Fruit fly (Drosophila melanogaster) whole organism, embryonic: ENCODE data around the gene CG12538.

Experiments used
- Adf1 ChIP-seq: fragments of 200-800 bp; sonication (Bioruptor generic); IDR thresholded peaks from 2 replicates; pipeline ENCODE4 v1.3.6; 2022; ENCODE audit warnings: missing biosample characterization, missing genetic modification characterization
- Blimp-1 ChIP-seq: fragments of 200-800 bp; sonication (Bioruptor generic); optimal IDR thresholded peaks from 3 replicates; lab custom pipeline; 2018; ENCODE audit warnings: missing biosample characterization, missing genetic modification characterization, mild to moderate bottlenecking, moderate library complexity, missing genetic modification reagents
- CG10321 ChIP-seq: fragments of 200-800 bp; sonication (Bioruptor generic); IDR thresholded peaks from 2 replicates; pipeline ENCODE4 v1.3.6; 2022; ENCODE audit warnings: missing biosample characterization, missing genetic modification characterization
- CG11456 ChIP-seq: fragments of 200-800 bp; sonication (Bioruptor generic); IDR thresholded peaks from 3 replicates; pipeline ENCODE4 v1.3.6; 2022; ENCODE audit warnings: missing biosample characterization, missing genetic modification characterization
- CG12071 ChIP-seq: fragments of 200-800 bp; sonication (Bioruptor generic); optimal IDR thresholded peaks from 3 replicates; lab custom pipeline; 2018; ENCODE audit warnings: missing biosample characterization, mild to moderate bottlenecking, missing genetic modification characterization
- CG13123 ChIP-seq: fragments of 200-800 bp; sonication (Bioruptor generic); optimal IDR thresholded peaks from 2 replicates; lab custom pipeline; 2016; ENCODE audit warnings: missing biosample characterization, missing genetic modification characterization
- CG13424 ChIP-seq: fragments of 200-800 bp; sonication (Bioruptor generic); optimal IDR thresholded peaks from 2 replicates; lab custom pipeline; 2019; ENCODE audit warnings: missing biosample characterization, mild to moderate bottlenecking, missing genetic modification characterization, moderate library complexity
- CG15479 ChIP-seq: fragments of 200-800 bp; sonication (Bioruptor generic); optimal IDR thresholded peaks from 3 replicates; lab custom pipeline; 2019; ENCODE audit warnings: missing biosample characterization, mild to moderate bottlenecking, missing genetic modification characterization, moderate library complexity
- CG2875 ChIP-seq: fragments of 200-800 bp; sonication (Bioruptor generic); optimal IDR thresholded peaks from 2 replicates; lab custom pipeline; 2017; ENCODE audit warnings: missing biosample characterization, mild to moderate bottlenecking, missing genetic modification characterization, missing genetic modification reagents
- CG31224 ChIP-seq: fragments of 200-800 bp; sonication (Bioruptor generic); IDR thresholded peaks from 2 replicates; pipeline ENCODE4 v1.3.6; 2022; ENCODE audit warnings: missing biosample characterization, missing genetic modification characterization
- CG3407 ChIP-seq: fragments of 200-800 bp; sonication (Bioruptor generic); optimal IDR thresholded peaks from 2 replicates; lab custom pipeline; 2018; ENCODE audit warnings: missing biosample characterization, mild to moderate bottlenecking, missing genetic modification characterization
- CG6791 ChIP-seq: fragments of 200-800 bp; sonication (Bioruptor generic); IDR thresholded peaks from 3 replicates; pipeline ENCODE4 v1.3.6; 2022; ENCODE audit warnings: missing biosample characterization, missing genetic modification characterization; ENCODE audit not compliant: partially characterized antibody
- CG7357 ChIP-seq: fragments of 200-800 bp; sonication (Bioruptor generic); IDR thresholded peaks from 3 replicates; pipeline ENCODE4 v1.3.6; 2022; ENCODE audit warnings: missing biosample characterization, missing genetic modification characterization
- CG7372 ChIP-seq: fragments of 200-800 bp; sonication (Bioruptor generic); IDR thresholded peaks from 2 replicates; pipeline ENCODE4 v1.3.6; 2022; ENCODE audit warnings: missing biosample characterization, missing genetic modification characterization
- CG8944 ChIP-seq: fragments of 200-800 bp; sonication (Bioruptor generic); optimal IDR thresholded peaks from 3 replicates; lab custom pipeline; 2016; ENCODE audit warnings: missing biosample characterization, missing genetic modification characterization
- Camta ChIP-seq: fragments of 200-800 bp; sonication (Bioruptor generic); optimal IDR thresholded peaks from 2 replicates; lab custom pipeline; 2016; ENCODE audit warnings: missing biosample characterization, missing genetic modification characterization
- Chrac-16 ChIP-seq: fragments of 200-800 bp; sonication (Bioruptor generic); optimal IDR thresholded peaks from 3 replicates; lab custom pipeline; 2016; ENCODE audit warnings: missing biosample characterization, missing genetic modification characterization
- D19A ChIP-seq: fragments of 200-800 bp; optimal IDR thresholded peaks from 3 replicates; lab custom pipeline; 2019; ENCODE audit warnings: missing biosample characterization, mild to moderate bottlenecking, missing genetic modification characterization, moderate library complexity
- Dfd ChIP-seq, 2 experiments: fragments of >200 bp; optimal IDR thresholded peaks; 2 replicates each; lab custom pipeline; 2017; ENCODE audit warnings: missing biosample characterization in 2 of 2, missing genetic modification characterization in 2 of 2
- Doc3 ChIP-seq: fragments of 200-800 bp; sonication (Bioruptor generic); IDR thresholded peaks from 3 replicates; pipeline ENCODE4 v1.3.6; 2022; ENCODE audit warnings: missing biosample characterization, missing genetic modification characterization; ENCODE audit not compliant: partially characterized antibody
- Eip74EF ChIP-seq, 2 experiments: fragments of 200-800 bp in 1 of 2; fragments of >200 bp in 1 of 2; sonication (Bioruptor generic) in 1 of 2; optimal IDR thresholded peaks; 2 replicates each; lab custom pipeline; 2017 to 2019; ENCODE audit warnings: missing biosample characterization in 2 of 2, missing genetic modification characterization in 2 of 2, mild to moderate bottlenecking in 1 of 2, moderate library complexity in 1 of 2
- Elba2 ChIP-seq: fragments of 200-800 bp; sonication (Bioruptor generic); optimal IDR thresholded peaks from 3 replicates; lab custom pipeline; 2016; ENCODE audit warnings: missing biosample characterization, missing genetic modification characterization
- H2.0 ChIP-seq: fragments of 200-800 bp; sonication (Bioruptor generic); IDR thresholded peaks from 2 replicates; pipeline ENCODE4 v1.3.6; 2022; ENCODE audit warnings: missing biosample characterization, missing genetic modification characterization
- HmgD ChIP-seq: fragments of 200-800 bp; sonication (Bioruptor generic); optimal IDR thresholded peaks from 3 replicates; lab custom pipeline; 2016; ENCODE audit warnings: missing biosample characterization, missing genetic modification characterization
- Hr51 ChIP-seq, 2 experiments: fragments of 200-800 bp; sonication (Bioruptor generic); optimal IDR thresholded peaks; 2 replicates in 1 of 2; 3 replicates in 1 of 2; lab custom pipeline; 2016 to 2018; ENCODE audit warnings: missing biosample characterization in 2 of 2, missing genetic modification characterization in 2 of 2, mild to moderate bottlenecking in 1 of 2, moderate library complexity in 1 of 2
- Mad ChIP-seq: fragments of 200-800 bp; sonication (Bioruptor generic); optimal IDR thresholded peaks from 2 replicates; lab custom pipeline; 2016; ENCODE audit warnings: missing biosample characterization, missing genetic modification characterization
- Max ChIP-seq: fragments of 200-800 bp; sonication (Bioruptor generic); optimal IDR thresholded peaks from 2 replicates; lab custom pipeline; 2016; ENCODE audit warnings: missing biosample characterization, mild to moderate bottlenecking, missing genetic modification characterization
- Mes4 ChIP-seq: fragments of 200-800 bp; sonication (Bioruptor generic); optimal IDR thresholded peaks from 2 replicates; lab custom pipeline; 2016; ENCODE audit warnings: missing biosample characterization, missing genetic modification characterization
- Mrtf ChIP-seq: fragments of 200-800 bp; sonication (Bioruptor generic); IDR thresholded peaks from 3 replicates; pipeline ENCODE4 v1.3.6; 2022; ENCODE audit warnings: missing biosample characterization, missing genetic modification characterization
- Opbp ChIP-seq: fragments of 200-800 bp; sonication (Bioruptor generic); IDR thresholded peaks from 3 replicates; pipeline ENCODE4 v1.3.6; 2022; ENCODE audit warnings: missing biosample characterization, missing genetic modification characterization; ENCODE audit not compliant: partially characterized antibody
- Spps ChIP-seq: fragments of 200-800 bp; sonication (Bioruptor generic); optimal IDR thresholded peaks from 2 replicates; lab custom pipeline; 2018; ENCODE audit warnings: missing biosample characterization, mild to moderate bottlenecking, missing genetic modification characterization
- Tbp ChIP-seq: fragments of >200 bp; optimal IDR thresholded peaks from 2 replicates; lab custom pipeline; 2018; ENCODE audit warnings: missing biosample characterization, missing genetic modification characterization
- YL-1 ChIP-seq: fragments of 200-800 bp; sonication (Bioruptor generic); optimal IDR thresholded peaks from 3 replicates; lab custom pipeline; 2017; ENCODE audit warnings: missing biosample characterization, mild to moderate bottlenecking, missing genetic modification characterization
- az2 ChIP-seq: fragments of 200-800 bp; sonication (Bioruptor generic); optimal IDR thresholded peaks from 3 replicates; lab custom pipeline; 2016; ENCODE audit warnings: missing biosample characterization, missing genetic modification characterization
- cad ChIP-seq: fragments of >200 bp; optimal IDR thresholded peaks from 2 replicates; lab custom pipeline; 2017; ENCODE audit warnings: missing biosample characterization, missing genetic modification characterization
- crol ChIP-seq: fragments of 200-800 bp; sonication (Bioruptor generic); IDR thresholded peaks from 2 replicates; pipeline ENCODE4 v1.3.6; 2022; ENCODE audit warnings: missing biosample characterization, missing genetic modification characterization
- cwo ChIP-seq: fragments of 200-800 bp; sonication (Bioruptor generic); optimal IDR thresholded peaks from 3 replicates; lab custom pipeline; 2017; ENCODE audit warnings: missing biosample characterization, missing genetic modification characterization, mild to moderate bottlenecking, moderate library complexity, missing genetic modification reagents
- exex ChIP-seq: fragments of 200-800 bp; sonication (Bioruptor generic); optimal IDR thresholded peaks from 4 replicates; lab custom pipeline; 2018; ENCODE audit warnings: missing biosample characterization, mild to moderate bottlenecking, missing genetic modification characterization, moderate library complexity
- eyg ChIP-seq: fragments of 200-800 bp; sonication (Bioruptor generic); optimal IDR thresholded peaks from 3 replicates; lab custom pipeline; 2016; ENCODE audit warnings: missing biosample characterization, missing genetic modification characterization
- kay ChIP-seq: fragments of 200-800 bp; sonication (Bioruptor generic); optimal IDR thresholded peaks from 2 replicates; lab custom pipeline; 2016; ENCODE audit warnings: missing biosample characterization, missing genetic modification characterization
- lbe ChIP-seq: fragments of 200-800 bp; sonication (Bioruptor generic); optimal IDR thresholded peaks from 2 replicates; lab custom pipeline; 2016; ENCODE audit warnings: missing biosample characterization, mild to moderate bottlenecking, missing genetic modification characterization
- lmd ChIP-seq: fragments of 200-800 bp; sonication (Bioruptor generic); IDR thresholded peaks from 2 replicates; pipeline ENCODE4 v1.3.6; 2022; ENCODE audit warnings: missing biosample characterization, missing genetic modification characterization
- luna ChIP-seq: fragments of 200-800 bp; sonication (Bioruptor generic); optimal IDR thresholded peaks from 2 replicates; lab custom pipeline; 2016; ENCODE audit warnings: missing biosample characterization, missing genetic modification characterization
- oc ChIP-seq: fragments of 200-800 bp; sonication (Bioruptor generic); optimal IDR thresholded peaks from 2 replicates; lab custom pipeline; 2018; ENCODE audit warnings: missing biosample characterization, mild to moderate bottlenecking, missing genetic modification characterization, moderate library complexity
- prd ChIP-seq, 3 experiments: fragments of >200 bp in 2 of 3; fragments of 200-800 bp in 1 of 3; sonication (Bioruptor generic) in 1 of 3; optimal IDR thresholded peaks in 2 of 3; IDR thresholded peaks in 1 of 3; 2 replicates in 2 of 3; 3 replicates in 1 of 3; pipeline versions ENCODE4 v1.3.6 to Lab custom; 2017 to 2022; ENCODE audit warnings: missing biosample characterization in 1 of 3, missing genetic modification characterization in 1 of 3
- pros ChIP-seq: fragments of 200-800 bp; sonication (Bioruptor generic); optimal IDR thresholded peaks from 3 replicates; lab custom pipeline; 2019; ENCODE audit warnings: missing biosample characterization, mild to moderate bottlenecking, missing genetic modification characterization, moderate library complexity
- run ChIP-seq: fragments of 200-800 bp; sonication (Bioruptor generic); optimal IDR thresholded peaks from 3 replicates; lab custom pipeline; 2018; ENCODE audit warnings: missing biosample characterization, mild to moderate bottlenecking, missing genetic modification characterization
- sna ChIP-seq: fragments of 200-800 bp; sonication (Bioruptor generic); IDR thresholded peaks from 2 replicates; pipeline ENCODE4 v1.3.6; 2022; ENCODE audit warnings: missing biosample characterization, missing genetic modification characterization; ENCODE audit not compliant: partially characterized antibody
- tgo ChIP-seq: fragments of 200-800 bp; sonication (Bioruptor generic); IDR thresholded peaks from 3 replicates; pipeline ENCODE4 v1.3.6; 2022; ENCODE audit warnings: missing biosample characterization, missing genetic modification characterization
- trh ChIP-seq: fragments of 200-800 bp; sonication (Bioruptor generic); optimal IDR thresholded peaks from 2 replicates; lab custom pipeline; 2016; ENCODE audit warnings: missing biosample characterization, missing genetic modification characterization
- zen2 ChIP-seq: fragments of 200-800 bp; sonication (Bioruptor generic); IDR thresholded peaks from 3 replicates; pipeline ENCODE4 v1.3.6; 2022; ENCODE audit warnings: missing biosample characterization, missing genetic modification characterization; ENCODE audit not compliant: partially characterized antibody

CG12538 gene

dm6 chr3R:13549515-13549914, 26.2 kb upstream of the CG12538 start (continued):
- TF ChIP-seq Spps (no peak), Tbp (GFP tag; lab: Kevin White, UChicago) (no peak), Camta (peak; percentile 32), Max (GFP tag; lab: Kevin White, UChicago) (no peak), CG13123 (GFP tag; lab: Kevin White, UChicago) (no peak), pros (GFP tag; lab: Kevin White, UChicago) (no peak), Opbp (GFP tag; lab: Robert Waterston, UW) (no peak), zen2 (GFP tag; lab: Robert Waterston, UW) (no peak), crol (GFP tag; lab: Robert Waterston, UW) (no peak), prd (optimal IDR thresholded peaks at IDR 0.05; lab: Kevin White, UChicago) (no peak), prd (GFP tag; IDR thresholded peaks at IDR 0.05; lab: Robert Waterston, UW) (no peak; the same call in 2 of the 3 replicates), Adf1 (GFP tag; lab: Robert Waterston, UW) (no peak), Chrac-16 (GFP tag; lab: Kevin White, UChicago) (no peak), CG10321 (GFP tag; lab: Robert Waterston, UW) (no peak), lmd (no peak), CG7357 (GFP tag; lab: Robert Waterston, UW) (no peak), Eip74EF (GFP tag; optimal IDR thresholded peaks at IDR 0.05; lab: Kevin White, UChicago) (peak in 1 of 2 experiments; percentile 47), sna (GFP tag; lab: Robert Waterston, UW) (no peak), run (tag; lab: Kevin White, UChicago) (no peak), Mad (GFP tag; lab: Kevin White, UChicago) (no peak), luna (GFP tag; lab: Kevin White, UChicago) (no peak), oc (no peak), D19A (tag; lab: Kevin White, UChicago) (peak; percentile 54), az2 (GFP tag; lab: Kevin White, UChicago) (peak; percentile 55), Elba2 (GFP tag; lab: Kevin White, UChicago) (no peak), CG15479 (GFP tag; lab: Kevin White, UChicago) (no peak), Blimp-1 (peak; percentile 71), CG11456 (no peak), CG31224 (GFP tag; lab: Robert Waterston, UW) (no peak), tgo (no peak), CG13424 (tag; lab: Kevin White, UChicago) (peak; percentile 65), CG8944 (GFP tag; lab: Kevin White, UChicago) (no peak), eyg (no peak), CG3407 (GFP tag; lab: Kevin White, UChicago) (no peak), HmgD (GFP tag; lab: Kevin White, UChicago) (no peak), Doc3 (GFP tag; lab: Robert Waterston, UW) (no peak), CG6791 (GFP tag; lab: Robert Waterston, UW) (no peak), cad (GFP tag; lab: Kevin White, UChicago) (no peak), cwo (GFP tag; lab: Kevin White, UChicago) (no peak), CG7372 (GFP tag; lab: Robert Waterston, UW) (no peak), Hr51 (GFP tag; optimal IDR thresholded peaks at IDR 0.05; lab: Kevin White, UChicago) (peak in 1 of 2 experiments; percentile 72), H2.0 (GFP tag; lab: Robert Waterston, UW) (peak; percentile 11; the same call in 1 of the 2 replicates), kay (no peak), CG12071 (GFP tag; lab: Kevin White, UChicago) (no peak), Mes4 (no peak), YL-1 (GFP tag; lab: Kevin White, UChicago) (no peak), Mrtf (GFP tag; lab: Robert Waterston, UW) (no peak), lbe (GFP tag; lab: Kevin White, UChicago) (no peak), Dfd (GFP tag; optimal IDR thresholded peaks at IDR 0.05; lab: Kevin White, UChicago) (no peak), trh (GFP tag; lab: Kevin White, UChicago) (no peak), exex (tag; lab: Kevin White, UChicago) (no peak), CG2875 (GFP tag; lab: Kevin White, UChicago) (peak; percentile 37)
